Worm (Caenorhabditis elegans) whole organism, midembryonic: ENCODE measurements around the gene C49F5.13.

ENCODE experiments used
- T22C8.4 ChIP-seq: fragments of 200-800 bp; sonication (Bioruptor generic); IDR thresholded peaks from 2 replicates; pipeline ENCODE4 v1.3.6; 2022; ENCODE audit warnings: missing genetic modification characterization, missing compliant biosample characterization
- cog-1 ChIP-seq: sonication (generic microtip); optimal IDR thresholded peaks from 2 replicates; lab custom pipeline; 2016; ENCODE audit warnings: missing genetic modification characterization, missing compliant biosample characterization
- klf-2 ChIP-seq: fragments of 200-800 bp; sonication (Bioruptor generic); conservative IDR thresholded peaks from 2 replicates; pipeline ENCODE4 v1.3.6; 2022; ENCODE audit warnings: missing genetic modification reagents, missing genetic modification characterization, missing compliant biosample characterization
- ref-1 ChIP-seq: fragments of 200-800 bp; sonication (Bioruptor generic); conservative IDR thresholded peaks from 2 replicates; pipeline ENCODE4 v1.3.6; 2022; ENCODE audit warnings: missing genetic modification reagents, missing genetic modification characterization, missing compliant biosample characterization
- tab-1 ChIP-seq: fragments of 200-800 bp; sonication (Bioruptor generic); IDR thresholded peaks from 2 replicates; pipeline ENCODE4 v1.3.6; 2022; ENCODE audit warnings: missing genetic modification characterization, missing compliant biosample characterization
- ztf-29 ChIP-seq: fragments of 200-800 bp; sonication (Bioruptor generic); IDR thresholded peaks from 2 replicates; pipeline ENCODE4 v1.3.6; 2022; ENCODE audit warnings: missing genetic modification reagents, missing genetic modification characterization, missing compliant biosample characterization

ce11 chrX:11948184-11948894, 12.9 kb upstream of the C49F5.13 start, which contains the start of gene lsd-1:
- TF ChIP-seq klf-2 (GFP tag; lab: Robert Waterston, UW) (no peak), cog-1 (tag; lab: Kevin White, UChicago) (no peak), T22C8.4 (GFP tag; lab: Robert Waterston, UW) (no peak), ref-1 (GFP tag; lab: Robert Waterston, UW) (no peak), tab-1 (GFP tag; lab: Robert Waterston, UW) (no peak), ztf-29 (no peak)
